Worm (Caenorhabditis elegans) whole organism, L4/young adult: Measurements from ENCODE around the gene dib-1.

Source experiments
- W03F9.2 ChIP-seq: fragments of 150-350 bp; optimal IDR thresholded peaks from 2 replicates; lab custom pipeline; 2014; ENCODE audit warnings: missing biosample characterization, missing genetic modification characterization
- him-1 ChIP-seq: sonication (generic microtip); optimal IDR thresholded peaks from 2 replicates; lab custom pipeline; 2016; ENCODE audit warnings: missing genotype, missing genetic modification reagents, missing genetic modification characterization, missing compliant biosample characterization

- TF ChIP-seq him-1 (tag; lab: Kevin White, UChicago) (no peak), W03F9.2 (no peak)
These were observed 34.9 kb downstream of the dib-1 start, which contains the start of gene ubc-13 for ce11 chrIV:2925591-2925990.
